Worm (Caenorhabditis elegans) whole organism, early embryonic: Measurements from ENCODE around the gene chup-1.

Source experiments
- B0310.2 ChIP-seq: sonication (generic microtip); optimal IDR thresholded peaks from 2 replicates; lab custom pipeline; 2016; ENCODE audit warnings: mild to moderate bottlenecking, missing genetic modification characterization, missing compliant biosample characterization
- F13C5.2 ChIP-seq: sonication (generic microtip); optimal IDR thresholded peaks from 2 replicates; lab custom pipeline; 2017; ENCODE audit warnings: mild to moderate bottlenecking, missing genetic modification characterization, inconsistent platforms, missing compliant biosample characterization
- aly-1 ChIP-seq: sonication (generic microtip); optimal IDR thresholded peaks from 2 replicates; lab custom pipeline; 2016; ENCODE audit warnings: missing genetic modification characterization, missing compliant biosample characterization
- ama-1 ChIP-seq: fragments of 150-350 bp; optimal IDR thresholded peaks from 2 replicates; lab custom pipeline; 2014
- ceh-13 ChIP-seq: fragments of 200-800 bp; sonication (Bioruptor generic); optimal IDR thresholded peaks from 2 replicates; lab custom pipeline; 2018; ENCODE audit warnings: mild to moderate bottlenecking, missing genetic modification characterization, missing compliant biosample characterization
- ceh-36 ChIP-seq: sonication (generic microtip); optimal IDR thresholded peaks from 2 replicates; lab custom pipeline; 2016; ENCODE audit warnings: missing genetic modification characterization, inconsistent platforms, missing compliant biosample characterization
- ets-7 ChIP-seq: sonication (generic microtip); optimal IDR thresholded peaks from 2 replicates; lab custom pipeline; 2016; ENCODE audit warnings: missing genotype, missing genetic modification characterization, missing compliant biosample characterization
- flt-1 ChIP-seq: fragments of 200-800 bp; sonication (Bioruptor generic); IDR thresholded peaks from 2 replicates; pipeline ENCODE4 v1.3.6; 2022; ENCODE audit warnings: missing genetic modification characterization, missing compliant biosample characterization
- hmbx-1 ChIP-seq: sonication (generic microtip); optimal IDR thresholded peaks from 2 replicates; lab custom pipeline; 2016; ENCODE audit warnings: mild to moderate bottlenecking, missing genetic modification characterization, missing compliant biosample characterization
- hmg-4 ChIP-seq: fragments of 200-800 bp; sonication (Bioruptor generic); optimal IDR thresholded peaks from 2 replicates; lab custom pipeline; 2018; ENCODE audit warnings: mild to moderate bottlenecking, missing genetic modification characterization, missing compliant biosample characterization
- hnd-1 ChIP-seq: sonication (generic microtip); optimal IDR thresholded peaks from 2 replicates; lab custom pipeline; 2016; ENCODE audit warnings: missing genetic modification characterization, missing compliant biosample characterization
- pes-1 ChIP-seq: fragments of 200-800 bp; sonication (Bioruptor generic); IDR thresholded peaks from 2 replicates; pipeline ENCODE4 v1.3.6; 2022; ENCODE audit warnings: missing genetic modification reagents, missing genetic modification characterization, missing compliant biosample characterization
- scrt-1 ChIP-seq: fragments of 200-800 bp; sonication (Bioruptor generic); IDR thresholded peaks from 2 replicates; pipeline ENCODE4 v1.3.6; 2022; ENCODE audit warnings: missing genetic modification characterization, missing compliant biosample characterization
- sea-1 ChIP-seq: fragments of 200-800 bp; sonication (Bioruptor generic); conservative IDR thresholded peaks from 2 replicates; pipeline ENCODE4 v1.3.6; 2022; ENCODE audit warnings: missing genetic modification characterization, missing compliant biosample characterization
- tbx-11 ChIP-seq: fragments of 200-800 bp; sonication (Bioruptor generic); IDR thresholded peaks from 2 replicates; pipeline ENCODE4 v1.3.6; 2022; ENCODE audit warnings: missing genetic modification characterization, missing compliant biosample characterization
- tbx-37 ChIP-seq: fragments of 200-800 bp; sonication (Bioruptor generic); conservative IDR thresholded peaks from 2 replicates; pipeline ENCODE4 v1.3.6; 2022; ENCODE audit warnings: missing genetic modification reagents, missing genetic modification characterization, missing compliant biosample characterization
- tra-4 ChIP-seq: sonication (generic microtip); optimal IDR thresholded peaks from 2 replicates; lab custom pipeline; 2017; ENCODE audit warnings: missing genetic modification characterization, missing compliant biosample characterization

Gene chup-1

DNA sequence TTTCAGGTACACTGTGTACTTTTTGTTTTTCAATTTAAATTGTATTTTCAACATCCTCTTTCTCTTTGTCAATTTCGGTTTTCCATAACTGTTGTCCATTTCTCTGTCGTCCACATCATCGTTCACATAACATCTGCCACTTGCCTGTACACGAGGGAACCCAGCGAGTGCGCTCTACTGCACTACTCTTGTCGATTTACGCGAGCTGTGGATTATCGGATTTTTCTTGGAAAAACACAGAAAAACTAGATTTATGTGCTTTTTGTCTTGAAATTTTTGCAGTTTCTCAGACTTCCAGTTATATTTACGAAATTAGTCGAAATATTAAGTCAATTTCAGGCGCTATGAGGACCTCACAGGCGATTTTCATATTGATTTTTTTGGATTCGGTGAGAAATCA is at the start of gene chup-1:
TSS of gene chup-1 (plus strand) at position 340 of the 400 bp plus-strand sequence.
- TF ChIP-seq ets-7 (no peak), tra-4 (no peak), B0310.2 (tag; lab: Kevin White, UChicago) (no peak), ceh-13 (GFP tag; lab: Kevin White, UChicago) (no peak), hnd-1 (no peak), hmbx-1 (tag; lab: Kevin White, UChicago) (no peak), hmg-4 (GFP tag; lab: Kevin White, UChicago) (no peak), ama-1 (lab: Kevin White, UChicago) (no peak), aly-1 (tag; lab: Kevin White, UChicago) (no peak), tbx-37 (GFP tag; lab: Robert Waterston, UW) (no peak)

DNA sequence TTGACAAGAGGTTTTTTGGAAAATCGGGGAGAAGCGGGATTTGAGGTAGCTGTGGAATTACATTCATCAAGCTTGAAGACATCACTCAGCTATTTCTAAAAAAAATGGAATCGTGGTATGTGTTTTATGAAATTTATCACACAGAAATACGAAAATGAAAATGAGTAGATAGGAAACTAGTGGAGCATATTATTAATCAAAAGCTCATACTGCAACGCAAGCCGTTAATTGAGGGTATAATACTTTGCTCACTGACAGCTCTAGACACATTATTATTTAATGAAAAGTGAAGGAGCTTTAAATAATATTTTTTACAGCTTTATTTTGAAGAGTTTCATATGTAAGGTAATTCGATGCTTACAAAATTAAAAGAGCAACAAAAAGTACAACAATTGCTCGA is 49.1 kb upstream of the chup-1 start, which contains the start of gene M02D8.7:
TSS of gene M02D8.7 (minus strand) at position 101 of the 400 bp plus-strand sequence.
- no peak for TF ChIP-seq B0310.2 (tag; lab: Kevin White, UChicago)
- no peak for TF ChIP-seq hmbx-1 (tag; lab: Kevin White, UChicago)
- no peak for TF ChIP-seq ceh-13 (GFP tag; lab: Kevin White, UChicago)
- TF ChIP-seq pes-1 (GFP tag; lab: Robert Waterston, UW): no peak
- no peak for TF ChIP-seq tra-4

DNA sequence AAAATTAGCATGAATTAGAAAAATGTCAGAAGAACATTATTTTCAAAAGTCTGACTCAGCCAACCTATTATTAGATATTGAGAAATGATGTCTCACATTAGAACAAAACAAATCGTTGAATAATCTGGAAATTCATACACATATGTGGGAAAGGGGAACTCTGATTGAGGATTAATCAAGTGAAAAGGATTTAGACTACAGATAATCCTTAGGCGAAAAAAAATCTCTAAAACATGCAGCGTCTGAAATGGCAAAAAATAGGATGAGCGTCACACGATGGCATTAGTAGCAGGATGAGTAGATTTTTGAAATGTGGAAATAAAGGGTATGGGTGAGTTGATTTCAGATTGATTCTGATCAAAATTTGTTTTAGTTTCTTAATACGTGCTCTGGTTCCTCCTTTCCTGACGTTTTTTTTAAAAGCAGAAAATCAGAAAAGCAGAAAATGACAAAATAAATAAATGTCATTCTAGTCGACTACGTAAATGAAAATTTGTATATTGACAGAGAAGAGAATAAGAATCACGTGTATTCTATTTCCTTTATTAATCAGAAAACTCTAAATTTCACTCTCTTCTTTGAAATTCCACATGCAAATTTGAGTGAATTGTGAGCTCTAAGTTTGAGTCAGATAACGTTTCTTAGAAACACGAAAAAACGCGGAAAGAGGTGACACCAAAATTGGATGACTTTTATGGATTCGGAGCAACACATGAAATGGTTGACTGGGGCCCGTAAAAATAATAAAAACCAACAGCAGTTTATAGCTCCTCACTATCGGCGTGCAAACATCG is 47.6 kb upstream of the chup-1 start:
- no peak for TF ChIP-seq pes-1 (GFP tag; lab: Robert Waterston, UW)
- TF ChIP-seq tbx-11 (GFP tag; lab: Robert Waterston, UW): no peak
- TF ChIP-seq ceh-36 (tag; lab: Kevin White, UChicago): no peak
- TF ChIP-seq flt-1: no peak
- TF ChIP-seq ama-1 (lab: Kevin White, UChicago): no peak
- no peak for TF ChIP-seq tra-4
- no peak for TF ChIP-seq sea-1 (GFP tag; lab: Robert Waterston, UW)
- no peak for TF ChIP-seq hmg-4 (GFP tag; lab: Kevin White, UChicago)
- TF ChIP-seq tbx-37 (GFP tag; lab: Robert Waterston, UW): no peak

DNA sequence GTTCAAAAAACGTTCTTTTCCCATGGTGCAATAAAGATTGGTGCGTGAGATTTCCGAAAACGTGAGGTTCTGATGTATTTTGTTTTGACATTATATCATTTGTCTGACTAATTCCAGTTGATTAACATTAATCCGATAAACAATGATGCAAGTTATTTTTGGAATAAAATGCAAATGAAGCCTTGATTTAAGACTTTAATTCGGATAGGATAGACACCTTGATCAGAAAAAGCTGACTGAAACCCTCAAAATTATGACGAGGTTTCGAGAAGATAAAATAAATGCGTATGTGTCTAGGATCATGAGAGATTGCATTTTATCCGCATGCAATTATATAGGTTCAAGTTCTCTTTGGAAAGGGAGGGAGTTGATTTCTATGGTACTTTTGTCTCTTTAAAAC is 46.4 kb upstream of the chup-1 start:
- no peak for TF ChIP-seq scrt-1 (GFP tag; lab: Robert Waterston, UW)
- TF ChIP-seq F13C5.2 (tag; lab: Kevin White, UChicago): no peak
- no peak for TF ChIP-seq flt-1
- no peak for TF ChIP-seq hmbx-1 (tag; lab: Kevin White, UChicago)

DNA sequence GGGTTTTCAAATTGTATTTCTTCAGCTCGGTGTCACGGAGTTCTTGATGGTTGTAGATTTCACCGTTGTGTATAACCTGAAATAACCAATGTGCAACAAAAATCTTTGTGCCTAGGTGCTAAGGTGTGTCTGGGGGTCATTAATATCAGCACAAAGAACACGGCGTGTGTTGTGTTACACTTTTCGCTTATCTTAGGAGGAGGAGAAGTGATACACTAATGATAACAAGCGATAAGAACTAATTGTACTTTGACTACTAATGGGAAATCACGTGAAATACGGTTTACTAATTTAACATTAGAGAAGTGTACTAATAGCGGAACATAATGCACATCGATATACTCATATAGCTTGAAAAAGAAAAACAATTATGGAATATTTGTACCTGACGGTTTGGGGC is 41.8 kb upstream of the chup-1 start:
- TF ChIP-seq B0310.2 (tag; lab: Kevin White, UChicago) (no peak), ama-1 (lab: Kevin White, UChicago) (no peak), ceh-36 (tag; lab: Kevin White, UChicago) (no peak), tbx-11 (GFP tag; lab: Robert Waterston, UW) (no peak), hnd-1 (no peak), ets-7 (no peak), pes-1 (GFP tag; lab: Robert Waterston, UW) (no peak), tra-4 (no peak), tbx-37 (GFP tag; lab: Robert Waterston, UW) (no peak), ceh-13 (GFP tag; lab: Kevin White, UChicago) (no peak), flt-1 (no peak), sea-1 (GFP tag; lab: Robert Waterston, UW) (no peak), F13C5.2 (tag; lab: Kevin White, UChicago) (no peak), hmbx-1 (tag; lab: Kevin White, UChicago) (no peak), scrt-1 (GFP tag; lab: Robert Waterston, UW) (no peak)

DNA sequence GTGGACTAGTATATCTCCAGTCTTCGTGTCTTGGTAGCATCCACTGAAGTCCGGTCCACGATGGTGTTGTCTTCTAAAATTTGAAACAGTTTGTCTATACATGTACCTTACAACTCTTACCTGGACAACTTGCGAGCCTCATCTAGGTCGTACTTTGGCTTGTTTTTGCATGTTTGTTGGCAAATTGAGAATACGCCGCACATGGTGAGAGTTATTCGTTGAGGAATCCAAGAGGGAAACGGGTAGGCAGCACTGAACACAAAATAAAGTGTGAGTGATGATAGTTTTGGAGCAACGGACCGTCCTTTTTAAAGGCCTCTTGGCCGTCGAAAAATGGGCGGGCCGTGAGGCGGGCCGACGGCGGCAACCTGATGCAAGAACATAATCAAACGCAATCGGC is 41.3 kb upstream of the chup-1 start, which contains the start of gene asns-2:
TSS of gene asns-2 (minus strand) at position 282 of the 400 bp plus-strand sequence.
- TF ChIP-seq ama-1 (lab: Kevin White, UChicago) (no peak), scrt-1 (GFP tag; lab: Robert Waterston, UW) (no peak), aly-1 (tag; lab: Kevin White, UChicago) (peak; percentile 13), pes-1 (GFP tag; lab: Robert Waterston, UW) (no peak)

DNA sequence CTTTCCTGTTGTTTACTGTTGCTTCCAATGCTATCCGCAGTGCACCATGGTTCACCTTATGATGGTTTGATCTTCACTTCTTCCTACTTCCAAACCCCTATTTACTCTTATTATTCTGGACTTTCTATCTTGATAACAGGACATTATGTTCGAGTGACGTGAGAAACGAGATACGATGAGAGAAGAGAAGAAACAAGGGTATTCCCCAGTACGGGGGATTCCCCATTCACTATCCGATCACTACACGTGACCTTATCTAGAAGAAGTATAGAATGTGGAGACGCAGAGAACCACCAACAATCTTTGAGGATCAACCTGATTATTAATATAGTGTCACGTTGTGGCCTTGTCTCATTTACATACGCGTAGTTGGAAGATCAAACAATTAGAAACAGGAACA is 39.4 kb upstream of the chup-1 start:
- TF ChIP-seq scrt-1 (GFP tag; lab: Robert Waterston, UW) (no peak), F13C5.2 (tag; lab: Kevin White, UChicago) (no peak)

DNA sequence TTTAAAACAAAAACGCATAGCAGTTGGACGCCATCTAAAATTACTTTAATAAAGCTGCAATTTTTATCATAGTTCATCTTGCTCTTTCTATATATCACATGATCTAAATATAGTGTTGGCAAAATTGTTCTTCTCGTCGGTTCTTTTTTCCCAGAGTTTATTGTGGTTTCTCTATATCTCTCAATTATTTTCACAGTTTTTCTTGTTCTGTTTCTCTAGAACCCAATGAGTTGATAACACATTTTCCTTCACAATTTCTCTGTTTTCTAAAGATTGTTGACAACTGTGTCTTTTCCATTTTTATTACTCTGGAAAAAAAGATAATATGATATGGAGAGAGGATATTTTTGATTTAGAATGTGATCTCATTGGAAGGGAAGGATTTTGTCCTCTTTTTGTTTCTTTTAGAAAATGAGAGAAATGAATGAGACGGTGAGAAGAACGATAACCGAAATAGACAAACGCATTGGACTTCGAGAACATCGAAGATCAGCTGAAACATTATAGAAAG is 37.6 kb upstream of the chup-1 start:
- TF ChIP-seq tbx-11 (GFP tag; lab: Robert Waterston, UW) (no peak), hnd-1 (no peak), ceh-13 (GFP tag; lab: Kevin White, UChicago) (no peak), ama-1 (lab: Kevin White, UChicago) (no peak), tra-4 (no peak), aly-1 (tag; lab: Kevin White, UChicago) (no peak), tbx-37 (GFP tag; lab: Robert Waterston, UW) (no peak), hmg-4 (GFP tag; lab: Kevin White, UChicago) (no peak), ets-7 (no peak), flt-1 (no peak), sea-1 (GFP tag; lab: Robert Waterston, UW) (no peak), hmbx-1 (tag; lab: Kevin White, UChicago) (no peak), F13C5.2 (tag; lab: Kevin White, UChicago) (no peak), pes-1 (GFP tag; lab: Robert Waterston, UW) (no peak), ceh-36 (tag; lab: Kevin White, UChicago) (no peak)
